Worm (Caenorhabditis elegans) whole organism, L2 larva: ENCODE measurements around the gene wht-6.
A peak's percentile ranks its signal among the peaks of the same experiment; 100 is the strongest.

ENCODE experiments used
- R02D3.7 ChIP-seq: fragments of 150-350 bp; optimal IDR thresholded peaks from 2 replicates; lab custom pipeline; 2014; ENCODE audit warnings: missing biosample characterization, missing genetic modification characterization
- ama-1 ChIP-seq: fragments of 150-350 bp; optimal IDR thresholded peaks from 2 replicates; lab custom pipeline; 2018; ENCODE audit warnings: inconsistent platforms
- ceh-82 ChIP-seq: fragments of 150-350 bp; optimal IDR thresholded peaks from 2 replicates; lab custom pipeline; 2014; ENCODE audit warnings: missing biosample characterization, missing genetic modification characterization
- dmd-4 ChIP-seq: sonication (generic microtip); optimal IDR thresholded peaks from 2 replicates; lab custom pipeline; 2017; ENCODE audit warnings: missing biosample characterization, missing genetic modification characterization
- egl-27 ChIP-seq: sonication (generic microtip); optimal IDR thresholded peaks from 3 replicates; lab custom pipeline; 2017; ENCODE audit warnings: missing biosample characterization, missing genetic modification reagents, missing genetic modification characterization
- elt-3 ChIP-seq: sonication (generic microtip); optimal IDR thresholded peaks from 2 replicates; lab custom pipeline; 2017; ENCODE audit warnings: missing biosample characterization, missing genetic modification characterization
- fos-1 ChIP-seq: fragments of 150-350 bp; optimal IDR thresholded peaks from 2 replicates; lab custom pipeline; 2014; ENCODE audit warnings: missing biosample characterization, missing genetic modification characterization
- lin-13 ChIP-seq: fragments of 150-350 bp; optimal IDR thresholded peaks from 2 replicates; lab custom pipeline; 2014; ENCODE audit warnings: missing biosample characterization, missing genetic modification reagents, missing genetic modification characterization
- lsy-2 ChIP-seq, 2 experiments: fragments of 150-350 bp in 1 of 2; sonication (generic microtip) in 1 of 2; optimal IDR thresholded peaks; 2 replicates each; lab custom pipeline; 2014 to 2017; ENCODE audit warnings: missing biosample characterization in 2 of 2, missing genetic modification characterization in 2 of 2
- mab-5 ChIP-seq: fragments of 150-350 bp; optimal IDR thresholded peaks from 2 replicates; lab custom pipeline; 2014; ENCODE audit warnings: missing biosample characterization, missing genetic modification characterization
- nhr-12 ChIP-seq: fragments of 150-350 bp; optimal IDR thresholded peaks from 2 replicates; lab custom pipeline; 2014; ENCODE audit warnings: missing biosample characterization, missing genetic modification characterization
- nhr-25 ChIP-seq: fragments of 150-350 bp; sonication (generic microtip); optimal IDR thresholded peaks from 3 replicates; lab custom pipeline; 2014; ENCODE audit warnings: missing biosample characterization, missing genetic modification characterization
- zag-1 ChIP-seq: fragments of 150-350 bp; optimal IDR thresholded peaks from 2 replicates; lab custom pipeline; 2014; ENCODE audit warnings: missing biosample characterization, missing genetic modification characterization
- ztf-11 ChIP-seq: sonication (generic microtip); optimal IDR thresholded peaks from 2 replicates; lab custom pipeline; 2017; ENCODE audit warnings: missing biosample characterization, missing genetic modification characterization

DNA sequence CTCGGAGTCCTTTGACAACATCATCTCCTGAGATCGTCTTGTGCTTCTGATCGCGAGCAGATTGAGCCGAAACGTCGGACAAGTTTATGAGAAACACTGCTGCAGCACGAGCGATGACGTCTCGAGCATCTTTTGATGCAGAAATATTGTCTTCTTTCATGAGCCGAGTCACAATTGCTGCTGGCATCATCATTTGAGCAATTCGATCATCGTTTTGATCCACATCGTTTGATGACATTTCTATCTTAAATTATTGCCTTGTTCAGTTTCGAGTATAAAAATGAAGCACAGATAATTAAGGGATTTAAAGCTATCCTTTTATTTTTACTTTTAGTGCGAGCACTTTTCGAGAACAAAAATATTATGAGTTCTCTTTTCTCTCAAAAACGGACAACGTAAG is 8.9 kb upstream of the wht-6 start, which contains the start of gene T26A5.8:
- TF ChIP-seq ama-1 (lab: Kevin White, UChicago): peak; percentile 56
- no peak for TF ChIP-seq ceh-82 (tag; lab: Kevin White, UChicago)
- TF ChIP-seq lin-13 (GFP tag; lab: Kevin White, UChicago): peak; percentile 15
- TF ChIP-seq fos-1 (tag; lab: Kevin White, UChicago): no peak
- no peak for TF ChIP-seq nhr-25 (tag; lab: Kevin White, UChicago)
- TF ChIP-seq R02D3.7 (tag; lab: Kevin White, UChicago): no peak
- TF ChIP-seq lsy-2 (tag; optimal IDR thresholded peaks at IDR 0.05; lab: Kevin White, UChicago): peak in 1 of 2 experiments; percentile 58
- no peak for TF ChIP-seq ztf-11 (tag; lab: Kevin White, UChicago)
- no peak for TF ChIP-seq mab-5 (tag; lab: Kevin White, UChicago)
- no peak for TF ChIP-seq dmd-4
- TF ChIP-seq nhr-12: no peak
- TF ChIP-seq zag-1 (tag; lab: Kevin White, UChicago): no peak
- no peak for TF ChIP-seq egl-27 (tag; lab: Kevin White, UChicago)
- TF ChIP-seq elt-3 (tag; lab: Kevin White, UChicago): no peak
